Worm (Caenorhabditis elegans) whole organism, young adult: ENCODE results near the gene ssp-33.

Experiments
- B0336.3 ChIP-seq: fragments of 200-800 bp; sonication (Bioruptor generic); IDR thresholded peaks from 2 replicates; pipeline ENCODE4 v1.3.6; 2022; ENCODE audit warnings: missing genetic modification characterization, missing compliant biosample characterization
- C17E4.6 ChIP-seq: fragments of 200-800 bp; sonication (Bioruptor generic); IDR thresholded peaks from 2 replicates; pipeline ENCODE4 v1.3.6; 2022; ENCODE audit warnings: missing genetic modification reagents, missing genetic modification characterization, missing compliant biosample characterization
- D2030.7 ChIP-seq: fragments of 200-800 bp; sonication (Bioruptor generic); IDR thresholded peaks from 2 replicates; pipeline ENCODE4 v1.3.6; 2022; ENCODE audit warnings: missing genetic modification reagents, missing genetic modification characterization, missing compliant biosample characterization
- F49E8.2 ChIP-seq: sonication (generic microtip); optimal IDR thresholded peaks from 3 replicates; lab custom pipeline; 2017; ENCODE audit warnings: missing genetic modification characterization, mild to moderate bottlenecking, missing compliant biosample characterization, antibody characterized with exemption, moderate library complexity; ENCODE audit not compliant: insufficient read depth
- F52B5.7 ChIP-seq: sonication (generic microtip); optimal IDR thresholded peaks from 2 replicates; lab custom pipeline; 2016; ENCODE audit warnings: mild to moderate bottlenecking, missing genetic modification characterization, missing compliant biosample characterization
- T26A5.8 ChIP-seq: sonication (generic microtip); optimal IDR thresholded peaks from 2 replicates; lab custom pipeline; 2016; ENCODE audit warnings: missing genetic modification characterization, missing compliant biosample characterization
- Y67H2A.10 ChIP-seq: fragments of 200-800 bp; sonication (Bioruptor generic); conservative IDR thresholded peaks from 2 replicates; pipeline ENCODE4 v1.3.6; 2022; ENCODE audit warnings: missing genetic modification reagents, missing genetic modification characterization, missing compliant biosample characterization
- attf-3 ChIP-seq: fragments of 200-800 bp; sonication (Bioruptor generic); conservative IDR thresholded peaks from 2 replicates; pipeline ENCODE4 v1.3.6; 2022; ENCODE audit warnings: missing genetic modification reagents, missing genetic modification characterization, missing compliant biosample characterization
- attf-5 ChIP-seq: fragments of 200-800 bp; sonication (Bioruptor generic); optimal IDR thresholded peaks from 2 replicates; lab custom pipeline; 2018; ENCODE audit warnings: mild to moderate bottlenecking, missing genetic modification characterization, missing compliant biosample characterization
- ccch-3 ChIP-seq: fragments of 200-800 bp; sonication (Bioruptor generic); optimal IDR thresholded peaks from 2 replicates; lab custom pipeline; 2018; ENCODE audit warnings: mild to moderate bottlenecking, missing genetic modification characterization, missing compliant biosample characterization
- cebp-1 ChIP-seq, 2 experiments: fragments of 200-800 bp in 1 of 2; sonication (Bioruptor generic) in 1 of 2; sonication (generic microtip) in 1 of 2; IDR thresholded peaks in 1 of 2; optimal IDR thresholded peaks in 1 of 2; 2 replicates each; pipeline versions ENCODE4 v1.3.6 to Lab custom; 2017 to 2022; ENCODE audit warnings: missing compliant biosample characterization in 2 of 2, missing genetic modification characterization in 2 of 2, mild to moderate bottlenecking in 1 of 2, missing genetic modification reagents in 1 of 2, moderate library complexity in 1 of 2
- ceh-27 ChIP-seq: fragments of 200-800 bp; sonication (Bioruptor generic); optimal IDR thresholded peaks from 2 replicates; lab custom pipeline; 2018; ENCODE audit warnings: mild to moderate bottlenecking, missing genetic modification characterization, moderate library complexity, missing compliant biosample characterization
- ceh-91 ChIP-seq: fragments of 200-800 bp; sonication (Bioruptor generic); IDR thresholded peaks from 2 replicates; pipeline ENCODE4 v1.3.6; 2022; ENCODE audit warnings: missing genetic modification reagents, missing genetic modification characterization, missing compliant biosample characterization
- die-1 ChIP-seq: sonication (generic microtip); optimal IDR thresholded peaks from 2 replicates; lab custom pipeline; 2016; ENCODE audit warnings: missing genotype, mild to moderate bottlenecking, missing genetic modification characterization, missing compliant biosample characterization
- dox-1 ChIP-seq: fragments of 200-800 bp; sonication (Bioruptor generic); IDR thresholded peaks from 2 replicates; pipeline ENCODE4 v1.3.6; 2022; ENCODE audit warnings: missing genetic modification reagents, missing genetic modification characterization, missing compliant biosample characterization
- dpff-1 ChIP-seq: sonication (generic microtip); optimal IDR thresholded peaks from 2 replicates; lab custom pipeline; 2017; ENCODE audit warnings: mild to moderate bottlenecking, missing genetic modification characterization, missing compliant biosample characterization
- egl-18 ChIP-seq: fragments of 200-800 bp; sonication (Bioruptor generic); IDR thresholded peaks from 2 replicates; pipeline ENCODE4 v1.3.6; 2022; ENCODE audit warnings: missing genetic modification reagents, missing genetic modification characterization, missing compliant biosample characterization
- egrh-3 ChIP-seq: fragments of 200-800 bp; sonication (Bioruptor generic); IDR thresholded peaks from 2 replicates; pipeline ENCODE4 v1.3.6; 2022; ENCODE audit warnings: missing genetic modification reagents, missing genetic modification characterization, missing compliant biosample characterization
- ets-4 ChIP-seq: fragments of 200-800 bp; sonication (Bioruptor generic); optimal IDR thresholded peaks from 2 replicates; lab custom pipeline; 2018; ENCODE audit warnings: mild to moderate bottlenecking, missing genetic modification characterization, missing compliant biosample characterization
- hlh-26 ChIP-seq: fragments of 200-800 bp; sonication (Bioruptor generic); conservative IDR thresholded peaks from 2 replicates; pipeline ENCODE4 v1.3.6; 2022; ENCODE audit warnings: missing genetic modification reagents, missing genetic modification characterization, missing compliant biosample characterization
- hmg-1.2 ChIP-seq: fragments of 200-800 bp; sonication (Bioruptor generic); IDR thresholded peaks from 2 replicates; pipeline ENCODE4 v1.3.6; 2022; ENCODE audit warnings: missing genetic modification reagents, missing genetic modification characterization, missing compliant biosample characterization
- hmg-20 ChIP-seq: fragments of 200-800 bp; sonication (Bioruptor generic); IDR thresholded peaks from 2 replicates; pipeline ENCODE4 v1.3.6; 2022; ENCODE audit warnings: missing genetic modification reagents, missing genetic modification characterization, missing compliant biosample characterization
- hsf-1 ChIP-seq: fragments of 200-800 bp; sonication (Bioruptor generic); IDR thresholded peaks from 2 replicates; pipeline ENCODE4 v1.3.6; 2022; ENCODE audit warnings: missing genetic modification reagents, missing genetic modification characterization, missing compliant biosample characterization
- lag-1 ChIP-seq: fragments of 200-800 bp; sonication (Bioruptor generic); IDR thresholded peaks from 2 replicates; pipeline ENCODE4 v1.3.6; 2022; ENCODE audit warnings: missing genetic modification reagents, missing genetic modification characterization, missing compliant biosample characterization
- let-526 ChIP-seq: fragments of 200-800 bp; sonication (Bioruptor generic); IDR thresholded peaks from 2 replicates; pipeline ENCODE4 v1.3.6; 2022; ENCODE audit warnings: missing genetic modification reagents, missing genetic modification characterization, missing compliant biosample characterization
- lin-40 ChIP-seq: sonication (generic microtip); optimal IDR thresholded peaks from 2 replicates; lab custom pipeline; 2016; ENCODE audit warnings: missing genetic modification characterization, mild to moderate bottlenecking, missing compliant biosample characterization, missing genotype, missing genetic modification reagents
- lir-1 ChIP-seq: fragments of 200-800 bp; sonication (Bioruptor generic); conservative IDR thresholded peaks from 2 replicates; pipeline ENCODE4 v1.3.6; 2022; ENCODE audit warnings: missing genetic modification reagents, missing genetic modification characterization, missing compliant biosample characterization
- lsl-1 ChIP-seq: fragments of 200-800 bp; sonication (Bioruptor generic); optimal IDR thresholded peaks from 2 replicates; lab custom pipeline; 2018; ENCODE audit warnings: mild to moderate bottlenecking, missing genetic modification characterization, moderate library complexity, missing compliant biosample characterization
- madf-6 ChIP-seq: fragments of 200-800 bp; sonication (Bioruptor generic); IDR thresholded peaks from 2 replicates; pipeline ENCODE4 v1.3.6; 2022; ENCODE audit warnings: missing genetic modification reagents, missing genetic modification characterization, missing compliant biosample characterization
- madf-8 ChIP-seq: fragments of 200-800 bp; sonication (Bioruptor generic); conservative IDR thresholded peaks from 2 replicates; pipeline ENCODE4 v1.3.6; 2022; ENCODE audit warnings: missing genetic modification reagents, missing genetic modification characterization, missing compliant biosample characterization
- mel-28 ChIP-seq: sonication (generic microtip); optimal IDR thresholded peaks from 2 replicates; lab custom pipeline; 2016; ENCODE audit warnings: borderline replicate concordance, mild to moderate bottlenecking, missing genetic modification characterization, missing compliant biosample characterization
- mes-4 ChIP-seq: sonication (generic microtip); optimal IDR thresholded peaks from 2 replicates; lab custom pipeline; 2016; ENCODE audit warnings: missing genotype, missing genetic modification characterization, missing compliant biosample characterization
- nfya-2 ChIP-seq: fragments of 200-800 bp; sonication (Bioruptor generic); IDR thresholded peaks from 2 replicates; pipeline ENCODE4 v1.3.6; 2022; ENCODE audit warnings: missing genetic modification reagents, missing genetic modification characterization, missing compliant biosample characterization
- nfyb-1 ChIP-seq: fragments of 200-800 bp; sonication (Bioruptor generic); IDR thresholded peaks from 2 replicates; pipeline ENCODE4 v1.3.6; 2022; ENCODE audit warnings: missing genetic modification reagents, missing genetic modification characterization, missing compliant biosample characterization
- nhr-120 ChIP-seq: fragments of 200-800 bp; sonication (Bioruptor generic); IDR thresholded peaks from 2 replicates; pipeline ENCODE4 v1.3.6; 2022; ENCODE audit warnings: missing genetic modification characterization, missing compliant biosample characterization
- nhr-27 ChIP-seq: fragments of 200-800 bp; sonication (Bioruptor generic); optimal IDR thresholded peaks from 2 replicates; lab custom pipeline; 2018; ENCODE audit warnings: mild to moderate bottlenecking, missing genetic modification characterization, moderate library complexity, missing compliant biosample characterization
- nhr-80 ChIP-seq: sonication (generic microtip); optimal IDR thresholded peaks from 2 replicates; lab custom pipeline; 2016; ENCODE audit warnings: missing genetic modification characterization, missing compliant biosample characterization
- rcor-1 ChIP-seq: fragments of 200-800 bp; sonication (Bioruptor generic); IDR thresholded peaks from 2 replicates; pipeline ENCODE4 v1.3.6; 2022; ENCODE audit warnings: missing genetic modification reagents, missing genetic modification characterization, missing compliant biosample characterization
- rec-8 ChIP-seq, 2 experiments: sonication (generic microtip); optimal IDR thresholded peaks; 2 replicates each; lab custom pipeline; 2016; ENCODE audit warnings: mild to moderate bottlenecking in 2 of 2, missing genetic modification characterization in 2 of 2, missing genetic modification reagents in 2 of 2, missing genotype in 2 of 2, missing biosample characterization in 1 of 2, missing compliant biosample characterization in 1 of 2, moderate library complexity in 1 of 2
- repo-1 ChIP-seq: sonication (generic microtip); optimal IDR thresholded peaks from 2 replicates; lab custom pipeline; 2017; ENCODE audit warnings: mild to moderate bottlenecking, missing genetic modification characterization, missing compliant biosample characterization
- rpc-1 ChIP-seq, 2 experiments: fragments of 150-350 bp in 1 of 2; sonication (generic microtip) in 1 of 2; optimal IDR thresholded peaks; 2 replicates each; lab custom pipeline; 2014 to 2018; ENCODE audit warnings: missing biosample characterization in 1 of 2, missing genetic modification characterization in 1 of 2, missing genetic modification reagents in 1 of 2, missing genotype in 1 of 2
- sdz-38 ChIP-seq: sonication (generic microtip); optimal IDR thresholded peaks from 2 replicates; lab custom pipeline; 2016; ENCODE audit warnings: missing genotype, missing genetic modification characterization, missing compliant biosample characterization
- sea-2 ChIP-seq: fragments of 200-800 bp; sonication (Bioruptor generic); IDR thresholded peaks from 2 replicates; pipeline ENCODE4 v1.3.6; 2022; ENCODE audit warnings: missing genetic modification characterization, missing compliant biosample characterization
- xnd-1 ChIP-seq: sonication (generic microtip); optimal IDR thresholded peaks from 2 replicates; lab custom pipeline; 2016; ENCODE audit warnings: missing genotype, missing genetic modification reagents, missing genetic modification characterization, missing compliant biosample characterization
- ztf-22 ChIP-seq: fragments of 200-800 bp; sonication (Bioruptor generic); optimal IDR thresholded peaks from 2 replicates; lab custom pipeline; 2018; ENCODE audit warnings: mild to moderate bottlenecking, missing genetic modification characterization, moderate library complexity, missing compliant biosample characterization
- ztf-3 ChIP-seq: fragments of 200-800 bp; sonication (Bioruptor generic); optimal IDR thresholded peaks from 2 replicates; lab custom pipeline; 2018; ENCODE audit warnings: mild to moderate bottlenecking, missing genetic modification characterization, missing compliant biosample characterization

The ssp-33 gene

ce11 chrV:14688097-14688912 is 22.9 kb upstream of the ssp-33 start, which contains the start of gene C47E8.11:
C47E8.11 (plus strand) TSS chrV:14688616.
- peak; percentile 36; the same call in 1 of the 2 replicates for TF ChIP-seq hmg-1.2 (GFP tag; lab: Robert Waterston, UW)
- TF ChIP-seq nhr-80 (tag; lab: Kevin White, UChicago): peak; percentile 32
- no peak for TF ChIP-seq attf-3
- TF ChIP-seq C17E4.6 (GFP tag; lab: Robert Waterston, UW): no peak
- TF ChIP-seq hlh-26 (GFP tag; lab: Robert Waterston, UW): no peak
- no peak for TF ChIP-seq egrh-3 (GFP tag; lab: Robert Waterston, UW)
- TF ChIP-seq T26A5.8 (tag; lab: Kevin White, UChicago): no peak
- TF ChIP-seq egl-18 (GFP tag; lab: Robert Waterston, UW): no peak
- no peak for TF ChIP-seq dpff-1
- TF ChIP-seq madf-6: peak; percentile 84
- TF ChIP-seq hmg-20 (GFP tag; lab: Robert Waterston, UW): peak; percentile 57
- TF ChIP-seq attf-5 (GFP tag; lab: Kevin White, UChicago): peak; percentile 26
- no peak; the same call in 1 of the 2 replicates for TF ChIP-seq madf-8 (GFP tag; lab: Robert Waterston, UW)
- TF ChIP-seq Y67H2A.10 (GFP tag; lab: Robert Waterston, UW): no peak
- TF ChIP-seq die-1: peak; percentile 40
- peak; percentile 6; the same call in 1 of the 2 replicates for TF ChIP-seq lag-1 (GFP tag; lab: Robert Waterston, UW)
- no peak for TF ChIP-seq ztf-22 (GFP tag; lab: Kevin White, UChicago)
- no peak for TF ChIP-seq ceh-27 (GFP tag; lab: Kevin White, UChicago)
- TF ChIP-seq nhr-27 (tag; lab: Kevin White, UChicago): no peak
- TF ChIP-seq xnd-1 (tag; lab: Kevin White, UChicago): peak; percentile 23
- TF ChIP-seq mel-28 (tag; lab: Kevin White, UChicago): no peak
- no peak for TF ChIP-seq ceh-91 (GFP tag; lab: Robert Waterston, UW)
- peak; percentile 80 for TF ChIP-seq repo-1 (tag; lab: Kevin White, UChicago)
- no peak for TF ChIP-seq ztf-3
- peak; percentile 75 for TF ChIP-seq nfyb-1
- TF ChIP-seq ets-4 (GFP tag; lab: Kevin White, UChicago): peak; percentile 46
- TF ChIP-seq rcor-1 (GFP tag; lab: Robert Waterston, UW): peak; percentile 30
- TF ChIP-seq mes-4 (tag; lab: Kevin White, UChicago): no peak
- peak; percentile 52 for TF ChIP-seq lin-40
- TF ChIP-seq hsf-1: peak; percentile 85
- TF ChIP-seq cebp-1 (GFP tag; IDR thresholded peaks at IDR 0.05; lab: Robert Waterston, UW): no peak
- TF ChIP-seq cebp-1 (tag; optimal IDR thresholded peaks at IDR 0.05; lab: Kevin White, UChicago): peak; percentile 69
- TF ChIP-seq lsl-1 (GFP tag; lab: Kevin White, UChicago): peak; percentile 52
- TF ChIP-seq sdz-38: no peak
- no peak; the same call in 1 of the 2 replicates for TF ChIP-seq let-526
- TF ChIP-seq rec-8 (tag; optimal IDR thresholded peaks at IDR 0.05; lab: Kevin White, UChicago): no peak
- no peak for TF ChIP-seq sea-2
- TF ChIP-seq F49E8.2 (tag; lab: Kevin White, UChicago): peak; percentile 94
- TF ChIP-seq dox-1 (GFP tag; lab: Robert Waterston, UW): peak; percentile 76
- no peak for TF ChIP-seq lir-1 (GFP tag; lab: Robert Waterston, UW)
- TF ChIP-seq nfya-2 (GFP tag; lab: Robert Waterston, UW): peak; percentile 84; the same call in 1 of the 2 replicates
- TF ChIP-seq B0336.3 (GFP tag; lab: Robert Waterston, UW): peak; percentile 86
- no peak for TF ChIP-seq ccch-3
- TF ChIP-seq rpc-1 (optimal IDR thresholded peaks at IDR 0.05; lab: Kevin White, UChicago): no peak
- no peak for TF ChIP-seq rpc-1 (tag; optimal IDR thresholded peaks at IDR 0.05; lab: Kevin White, UChicago)
- peak; percentile 48 for TF ChIP-seq F52B5.7
- peak; percentile 39; the same call in 1 of the 2 replicates for TF ChIP-seq D2030.7 (GFP tag; lab: Robert Waterston, UW)
- TF ChIP-seq nhr-120 (GFP tag; lab: Robert Waterston, UW): no peak
